Fruit fly (Drosophila melanogaster) whole organism, embryonic: ENCODE data around the gene CG34301.

ENCODE experiments used
- Asciz ChIP-seq: fragments of 200-800 bp; sonication (Bioruptor generic); optimal IDR thresholded peaks from 2 replicates; lab custom pipeline; 2017; ENCODE audit warnings: missing biosample characterization, mild to moderate bottlenecking, missing genetic modification characterization, missing genetic modification reagents
- CG10209 ChIP-seq: fragments of 200-800 bp; sonication (Bioruptor generic); optimal IDR thresholded peaks from 3 replicates; lab custom pipeline; 2017; ENCODE audit warnings: missing biosample characterization, mild to moderate bottlenecking, missing genetic modification characterization, missing genetic modification reagents
- CG10654 ChIP-seq: fragments of 200-800 bp; sonication (Bioruptor generic); optimal IDR thresholded peaks from 2 replicates; lab custom pipeline; 2016; ENCODE audit warnings: missing biosample characterization, missing genetic modification characterization
- CG10979 ChIP-seq: fragments of 200-800 bp; sonication (Bioruptor generic); optimal IDR thresholded peaks from 2 replicates; lab custom pipeline; 2018; ENCODE audit warnings: missing biosample characterization, mild to moderate bottlenecking, missing genetic modification characterization, moderate library complexity
- CG11695 ChIP-seq: fragments of 200-800 bp; sonication (Bioruptor generic); IDR thresholded peaks from 3 replicates; pipeline ENCODE4 v1.3.6; 2022; ENCODE audit warnings: missing biosample characterization, missing genetic modification characterization
- CG11723 ChIP-seq: fragments of 200-800 bp; sonication (Bioruptor generic); optimal IDR thresholded peaks from 2 replicates; lab custom pipeline; 2017; ENCODE audit warnings: missing biosample characterization, mild to moderate bottlenecking, missing genetic modification characterization
- CG12104 ChIP-seq: fragments of 200-800 bp; sonication (Bioruptor generic); optimal IDR thresholded peaks from 3 replicates; lab custom pipeline; 2016; ENCODE audit warnings: missing biosample characterization, missing genetic modification characterization
- CG12391 ChIP-seq: fragments of 200-800 bp; sonication (Bioruptor generic); optimal IDR thresholded peaks from 3 replicates; lab custom pipeline; 2018; ENCODE audit warnings: missing biosample characterization, mild to moderate bottlenecking, missing genetic modification characterization, moderate library complexity
- CG13296 ChIP-seq: fragments of 200-800 bp; sonication (Bioruptor generic); optimal IDR thresholded peaks from 3 replicates; lab custom pipeline; 2018; ENCODE audit warnings: missing biosample characterization, mild to moderate bottlenecking, missing genetic modification characterization
- CG14667 ChIP-seq: fragments of 200-800 bp; sonication (Bioruptor generic); IDR thresholded peaks from 2 replicates; pipeline ENCODE4 v1.3.6; 2022; ENCODE audit warnings: missing biosample characterization, missing genetic modification characterization
- CG1603 ChIP-seq: fragments of 200-800 bp; sonication (Bioruptor generic); optimal IDR thresholded peaks from 2 replicates; lab custom pipeline; 2019; ENCODE audit warnings: missing biosample characterization, mild to moderate bottlenecking, missing genetic modification characterization, moderate library complexity
- CG17328 ChIP-seq: fragments of 200-800 bp; sonication (Bioruptor generic); IDR thresholded peaks from 2 replicates; pipeline ENCODE4 v1.3.6; 2022; ENCODE audit warnings: missing biosample characterization, missing genetic modification characterization
- CG17359 ChIP-seq: fragments of 200-800 bp; sonication (Bioruptor generic); optimal IDR thresholded peaks from 3 replicates; lab custom pipeline; 2018; ENCODE audit warnings: missing biosample characterization, mild to moderate bottlenecking, missing genetic modification characterization, moderate library complexity
- CG17829 ChIP-seq: fragments of 200-800 bp; optimal IDR thresholded peaks from 2 replicates; lab custom pipeline; 2019; ENCODE audit warnings: missing biosample characterization, mild to moderate bottlenecking, missing genetic modification characterization, moderate library complexity
- CG18476 ChIP-seq: fragments of 200-800 bp; sonication (Bioruptor generic); optimal IDR thresholded peaks from 2 replicates; lab custom pipeline; 2016; ENCODE audit warnings: missing biosample characterization, mild to moderate bottlenecking, missing genetic modification characterization
- CG2712 ChIP-seq: fragments of 200-800 bp; optimal IDR thresholded peaks from 3 replicates; lab custom pipeline; 2019; ENCODE audit warnings: missing biosample characterization, mild to moderate bottlenecking, missing genetic modification characterization, moderate library complexity
- CG3407 ChIP-seq: fragments of 200-800 bp; sonication (Bioruptor generic); optimal IDR thresholded peaks from 2 replicates; lab custom pipeline; 2018; ENCODE audit warnings: missing biosample characterization, mild to moderate bottlenecking, missing genetic modification characterization
- CG4360 ChIP-seq: fragments of 200-800 bp; sonication (Bioruptor generic); IDR thresholded peaks from 2 replicates; pipeline ENCODE4 v1.3.6; 2022; ENCODE audit warnings: missing biosample characterization, missing genetic modification characterization
- CG43689 ChIP-seq: fragments of 200-800 bp; sonication (Bioruptor generic); IDR thresholded peaks from 2 replicates; pipeline ENCODE4 v1.3.6; 2022; ENCODE audit warnings: missing biosample characterization, missing genetic modification characterization
- CG5953 ChIP-seq: fragments of 200-800 bp; sonication (Bioruptor generic); IDR thresholded peaks from 2 replicates; pipeline ENCODE4 v1.3.6; 2022; ENCODE audit warnings: missing biosample characterization, missing genetic modification characterization
- CG6254 ChIP-seq: fragments of 200-800 bp; sonication (Bioruptor generic); optimal IDR thresholded peaks from 3 replicates; lab custom pipeline; 2017; ENCODE audit warnings: mild to moderate bottlenecking, missing biosample characterization, missing genetic modification reagents, missing genetic modification characterization
- CG6791 ChIP-seq: fragments of 200-800 bp; sonication (Bioruptor generic); IDR thresholded peaks from 3 replicates; pipeline ENCODE4 v1.3.6; 2022; ENCODE audit warnings: missing biosample characterization, missing genetic modification characterization; ENCODE audit not compliant: partially characterized antibody
- CG6813 ChIP-seq: fragments of 200-800 bp; sonication (Bioruptor generic); optimal IDR thresholded peaks from 2 replicates; lab custom pipeline; 2017; ENCODE audit warnings: missing biosample characterization, missing genetic modification characterization, mild to moderate bottlenecking, moderate library complexity, missing genetic modification reagents
- CG7556 ChIP-seq: fragments of 200-800 bp; sonication (Bioruptor generic); optimal IDR thresholded peaks from 2 replicates; lab custom pipeline; 2017; ENCODE audit warnings: missing biosample characterization, mild to moderate bottlenecking, missing genetic modification characterization
- CG7786 ChIP-seq: fragments of 200-800 bp; sonication (Bioruptor generic); optimal IDR thresholded peaks from 2 replicates; lab custom pipeline; 2016; ENCODE audit warnings: missing biosample characterization, missing genetic modification characterization
- CG9727 ChIP-seq: fragments of 200-800 bp; sonication (Bioruptor generic); optimal IDR thresholded peaks from 3 replicates; lab custom pipeline; 2017; ENCODE audit warnings: missing biosample characterization, mild to moderate bottlenecking, missing genetic modification characterization
- CG9797 ChIP-seq: fragments of 200-800 bp; sonication (Bioruptor generic); optimal IDR thresholded peaks from 3 replicates; lab custom pipeline; 2018; ENCODE audit warnings: missing biosample characterization, mild to moderate bottlenecking, missing genetic modification characterization
- CTCF ChIP-seq: fragments of 200-800 bp; sonication (Bioruptor generic); optimal IDR thresholded peaks from 2 replicates; lab custom pipeline; 2017; ENCODE audit warnings: missing biosample characterization, mild to moderate bottlenecking, missing genetic modification characterization, moderate library complexity
- Eip74EF ChIP-seq, 2 experiments: fragments of 200-800 bp in 1 of 2; fragments of >200 bp in 1 of 2; sonication (Bioruptor generic) in 1 of 2; optimal IDR thresholded peaks; 2 replicates each; lab custom pipeline; 2017 to 2019; ENCODE audit warnings: missing biosample characterization in 2 of 2, missing genetic modification characterization in 2 of 2, mild to moderate bottlenecking in 1 of 2, moderate library complexity in 1 of 2
- Elba2 ChIP-seq: fragments of 200-800 bp; sonication (Bioruptor generic); optimal IDR thresholded peaks from 3 replicates; lab custom pipeline; 2016; ENCODE audit warnings: missing biosample characterization, missing genetic modification characterization
- HHEX ChIP-seq: fragments of 200-800 bp; sonication (Bioruptor generic); optimal IDR thresholded peaks from 3 replicates; lab custom pipeline; 2017; ENCODE audit warnings: missing biosample characterization, mild to moderate bottlenecking, missing genetic modification characterization, missing genetic modification reagents
- Nf-YA ChIP-seq: fragments of 200-800 bp; sonication (Bioruptor generic); IDR thresholded peaks from 2 replicates; pipeline ENCODE4 v1.3.6; 2022; ENCODE audit warnings: missing biosample characterization, missing genetic modification characterization
- Oli ChIP-seq: fragments of 200-800 bp; sonication (Bioruptor generic); optimal IDR thresholded peaks from 2 replicates; lab custom pipeline; 2018; ENCODE audit warnings: missing biosample characterization, mild to moderate bottlenecking, missing genetic modification characterization, moderate library complexity
- Ptx1 ChIP-seq: fragments of 200-800 bp; sonication (Bioruptor generic); IDR thresholded peaks from 2 replicates; pipeline ENCODE4 v1.3.6; 2022; ENCODE audit warnings: missing biosample characterization, missing genetic modification characterization
- ara ChIP-seq: fragments of 200-800 bp; sonication (Bioruptor generic); IDR thresholded peaks from 2 replicates; pipeline ENCODE4 v1.3.6; 2022; ENCODE audit warnings: missing biosample characterization, missing genetic modification characterization
- br ChIP-seq: fragments of >200 bp; optimal IDR thresholded peaks from 2 replicates; lab custom pipeline; 2017
- chm ChIP-seq: fragments of 200-800 bp; sonication (Bioruptor generic); IDR thresholded peaks from 2 replicates; pipeline ENCODE4 v1.3.6; 2022; ENCODE audit warnings: missing biosample characterization, missing genetic modification characterization
- croc ChIP-seq: fragments of 200-800 bp; sonication (Bioruptor generic); conservative IDR thresholded peaks from 3 replicates; pipeline ENCODE4 v1.3.6; 2022; ENCODE audit warnings: missing biosample characterization, missing genetic modification characterization
- dati ChIP-seq: fragments of 200-800 bp; sonication (Bioruptor generic); IDR thresholded peaks from 2 replicates; pipeline ENCODE4 v1.3.6; 2022; ENCODE audit warnings: missing biosample characterization, missing genetic modification characterization
- gce ChIP-seq: fragments of 200-800 bp; sonication (Bioruptor generic); IDR thresholded peaks from 3 replicates; pipeline ENCODE4 v1.3.6; 2022; ENCODE audit warnings: missing biosample characterization, missing genetic modification characterization
- gcm ChIP-seq: fragments of 200-800 bp; sonication (Bioruptor generic); optimal IDR thresholded peaks from 2 replicates; lab custom pipeline; 2019; ENCODE audit warnings: missing biosample characterization, mild to moderate bottlenecking, missing genetic modification characterization, moderate library complexity
- grau ChIP-seq: fragments of 200-800 bp; optimal IDR thresholded peaks from 3 replicates; lab custom pipeline; 2019; ENCODE audit warnings: missing biosample characterization, mild to moderate bottlenecking, missing genetic modification characterization, moderate library complexity
- gt ChIP-seq: fragments of 200-800 bp; sonication (Bioruptor generic); IDR thresholded peaks from 2 replicates; pipeline ENCODE4 v1.3.6; 2022; ENCODE audit warnings: missing biosample characterization, missing genetic modification characterization
- hb ChIP-seq: fragments of 200-800 bp; sonication (Bioruptor generic); IDR thresholded peaks from 3 replicates; pipeline ENCODE4 v1.3.6; 2022; ENCODE audit warnings: missing biosample characterization, missing genetic modification characterization; ENCODE audit not compliant: partially characterized antibody
- ind ChIP-seq: fragments of 200-800 bp; sonication (Bioruptor generic); optimal IDR thresholded peaks from 3 replicates; lab custom pipeline; 2016; ENCODE audit warnings: missing biosample characterization, missing genetic modification characterization
- jing ChIP-seq: fragments of 200-800 bp; sonication (Bioruptor generic); optimal IDR thresholded peaks from 2 replicates; lab custom pipeline; 2018; ENCODE audit warnings: missing biosample characterization, mild to moderate bottlenecking, missing genetic modification characterization
- phol ChIP-seq: fragments of 200-800 bp; sonication (Bioruptor generic); optimal IDR thresholded peaks from 3 replicates; lab custom pipeline; 2018; ENCODE audit warnings: missing biosample characterization, mild to moderate bottlenecking, missing genetic modification characterization, moderate library complexity
- sisA ChIP-seq: fragments of 200-800 bp; sonication (Bioruptor generic); IDR thresholded peaks from 2 replicates; pipeline ENCODE4 v1.3.6; 2022; ENCODE audit warnings: missing biosample characterization, missing genetic modification characterization
- ssp ChIP-seq: fragments of 200-800 bp; sonication (Bioruptor generic); IDR thresholded peaks from 2 replicates; pipeline ENCODE4 v1.3.6; 2022; ENCODE audit warnings: missing biosample characterization, missing genetic modification characterization
- vvl ChIP-seq: fragments of 200-800 bp; sonication (Bioruptor generic); IDR thresholded peaks from 2 replicates; pipeline ENCODE4 v1.3.6; 2022; ENCODE audit warnings: missing biosample characterization, missing genetic modification characterization

CG34301 gene

DNA sequence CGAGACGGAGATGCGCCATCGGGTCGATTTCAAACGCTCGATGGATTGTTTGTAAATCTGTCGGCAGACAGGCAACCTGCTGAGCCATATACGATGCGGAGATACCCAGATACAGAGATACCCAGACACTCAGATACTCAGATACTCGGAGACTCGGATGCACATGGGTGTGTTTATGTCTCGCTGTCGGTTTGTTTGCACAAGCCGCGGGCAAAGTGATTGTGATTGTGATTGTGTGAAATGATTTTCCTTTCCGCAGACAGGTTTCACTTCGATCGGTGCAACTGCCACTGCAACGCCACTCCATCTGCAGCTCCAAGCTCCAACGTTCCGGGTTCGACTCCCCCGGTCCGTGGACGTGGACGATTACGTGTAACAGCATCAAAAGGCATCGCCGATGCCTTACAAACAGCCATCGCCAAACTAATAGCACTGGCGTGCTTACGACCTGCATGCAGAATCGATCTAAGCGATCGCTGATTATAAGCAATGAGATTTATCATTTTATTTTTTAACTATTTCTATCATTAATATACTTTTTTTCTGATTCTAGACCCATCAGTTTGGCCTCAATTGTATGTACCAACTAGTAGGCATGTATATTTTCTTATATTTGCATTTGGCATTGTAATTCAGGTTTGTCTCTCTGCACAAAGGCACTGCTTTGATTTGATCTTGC, 15.6 kb downstream of the CG34301 start (continued):
- TF ChIP-seq sisA (GFP tag; lab: Robert Waterston, UW) (peak; percentile 56), ind (peak; percentile 34), CG3407 (GFP tag; lab: Kevin White, UChicago) (peak; percentile 11), CG9727 (GFP tag; lab: Kevin White, UChicago) (peak; percentile 39), Eip74EF (GFP tag; optimal IDR thresholded peaks at IDR 0.05; lab: Kevin White, UChicago) (peak in 1 of 2 experiments; percentile 36), CG6254 (GFP tag; lab: Kevin White, UChicago) (peak; percentile 58), phol (tag; lab: Kevin White, UChicago) (peak; percentile 49), CG12104 (GFP tag; lab: Kevin White, UChicago) (no peak), CG18476 (GFP tag; lab: Kevin White, UChicago) (no peak), Ptx1 (GFP tag; lab: Robert Waterston, UW) (peak; percentile 85), CG17829 (tag; lab: Kevin White, UChicago) (peak; percentile 62), CG14667 (peak; percentile 52; the same call in 1 of the 2 replicates), CG10654 (GFP tag; lab: Kevin White, UChicago) (peak; percentile 29), CG12391 (tag; lab: Kevin White, UChicago) (peak; percentile 43), CG43689 (GFP tag; lab: Robert Waterston, UW) (peak; percentile 56), CG17328 (GFP tag; lab: Robert Waterston, UW) (peak; percentile 67), hb (no peak), ssp (GFP tag; lab: Robert Waterston, UW) (peak; percentile 54; the same call in 1 of the 2 replicates), CG13296 (peak; percentile 19), CG9797 (GFP tag; lab: Kevin White, UChicago) (no peak), Nf-YA (GFP tag; lab: Robert Waterston, UW) (peak; percentile 55; the same call in 1 of the 2 replicates), CG5953 (GFP tag; lab: Robert Waterston, UW) (peak; percentile 70), CG17359 (tag; lab: Kevin White, UChicago) (peak; percentile 70), chm (GFP tag; lab: Robert Waterston, UW) (no peak), dati (GFP tag; lab: Robert Waterston, UW) (0 out of 2 replicates have a peak, but pooled peaks have one; percentile 21), CG11723 (GFP tag; lab: Kevin White, UChicago) (no peak), CG6791 (GFP tag; lab: Robert Waterston, UW) (0 out of 3 replicates have a peak, but pooled peaks have one; percentile 41), gce (GFP tag; lab: Robert Waterston, UW) (peak; percentile 70; the same call in 1 of the 3 replicates), croc (GFP tag; lab: Robert Waterston, UW) (0 out of 3 replicates have a peak, but pooled peaks have one; percentile 45), CG6813 (peak; percentile 32), jing (GFP tag; lab: Kevin White, UChicago) (peak; percentile 35), CG7786 (GFP tag; lab: Kevin White, UChicago) (no peak), CTCF (no peak), CG10979 (tag; lab: Kevin White, UChicago) (peak; percentile 53), Asciz (GFP tag; lab: Kevin White, UChicago) (peak; percentile 40), Oli (tag; lab: Kevin White, UChicago) (peak; percentile 62), CG4360 (GFP tag; lab: Robert Waterston, UW) (peak; percentile 55; the same call in 1 of the 2 replicates), CG1603 (tag; lab: Kevin White, UChicago) (peak; percentile 45), CG11695 (GFP tag; lab: Robert Waterston, UW) (peak; percentile 52; the same call in 1 of the 3 replicates), ara (GFP tag; lab: Robert Waterston, UW) (peak; percentile 82), Elba2 (no peak), HHEX (GFP tag; lab: Kevin White, UChicago) (peak; percentile 1), CG10209 (GFP tag; lab: Kevin White, UChicago) (peak; percentile 14), br (lab: Kevin White, UChicago) (no peak), grau (peak; percentile 42), CG2712 (tag; lab: Kevin White, UChicago) (peak; percentile 76), gcm (GFP tag; lab: Kevin White, UChicago) (peak; percentile 8), gt (GFP tag; lab: Robert Waterston, UW) (no peak), CG7556 (peak; percentile 37), vvl (GFP tag; lab: Robert Waterston, UW) (peak; percentile 86)
